Worm (Caenorhabditis elegans): ENCODE data around the gene F42A9.11.

DNA sequence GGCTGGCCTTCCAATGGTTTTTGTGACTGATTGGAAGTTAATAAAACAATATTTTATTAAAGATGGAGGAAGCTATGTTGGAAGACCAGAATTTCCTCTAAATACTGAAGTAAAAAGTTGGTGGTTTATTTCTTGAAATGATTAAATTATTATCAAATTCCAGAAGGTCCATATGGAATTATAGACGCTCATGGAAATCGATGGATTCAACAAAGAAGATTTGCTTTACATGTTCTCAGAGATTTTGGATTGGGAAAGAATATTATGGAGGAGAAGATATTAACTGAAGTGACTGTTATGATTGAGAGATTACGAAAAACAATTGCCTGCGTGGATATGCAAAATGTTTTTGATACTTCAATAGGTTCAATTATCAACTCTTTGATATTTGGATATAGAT lies 12.1 kb upstream of the F42A9.11 start:
- no peak for TF ChIP-seq fos-1 (tag; optimal IDR thresholded peaks at IDR 0.05)
- no peak for TF ChIP-seq nhr-102 (tag; optimal IDR thresholded peaks at IDR 0.05)
- TF ChIP-seq spr-3 (GFP tag; optimal IDR thresholded peaks at IDR 0.05): no peak
- TF ChIP-seq egl-27 (tag; optimal IDR thresholded peaks at IDR 0.05): no peak
- no peak for TF ChIP-seq ceh-62 (tag; optimal IDR thresholded peaks at IDR 0.05)
- TF ChIP-seq lin-38 (GFP tag; IDR thresholded peaks at IDR 0.05): no peak
- no peak for TF ChIP-seq Y5F2A.4 (GFP tag; optimal IDR thresholded peaks at IDR 0.05)
- no peak for TF ChIP-seq unc-39 (tag; optimal IDR thresholded peaks at IDR 0.05)
- TF ChIP-seq ztf-11 (tag; optimal IDR thresholded peaks at IDR 0.05): no peak
- no peak for TF ChIP-seq ceh-44 (GFP tag; IDR thresholded peaks at IDR 0.05)
- TF ChIP-seq lsy-2 (tag; optimal IDR thresholded peaks at IDR 0.05): no peak
- no peak for TF ChIP-seq sdz-12 (GFP tag; optimal IDR thresholded peaks at IDR 0.05)
- TF ChIP-seq nhr-76 (tag; optimal IDR thresholded peaks at IDR 0.05): no peak
